Worm (Caenorhabditis elegans) whole organism, L3 larva: ENCODE measurements around the gene dcaf-1.
A peak's percentile ranks its signal among the peaks of the same experiment; 100 is the strongest.

Experiments
- aly-2 ChIP-seq: fragments of 150-350 bp; optimal IDR thresholded peaks from 2 replicates; lab custom pipeline; 2014; ENCODE audit warnings: missing biosample characterization, missing genetic modification characterization
- ama-1 ChIP-seq: fragments of 150-350 bp; optimal IDR thresholded peaks from 2 replicates; lab custom pipeline; 2018
- fkh-10 ChIP-seq: sonication (generic microtip); optimal IDR thresholded peaks from 2 replicates; lab custom pipeline; 2017; ENCODE audit warnings: missing biosample characterization, missing genetic modification reagents, missing genetic modification characterization
- lin-39 ChIP-seq: fragments of 150-350 bp; optimal IDR thresholded peaks from 2 replicates; lab custom pipeline; 2018; ENCODE audit warnings: missing biosample characterization, missing genetic modification reagents, missing genetic modification characterization
- nfya-1 ChIP-seq: sonication (generic microtip); optimal IDR thresholded peaks from 2 replicates; lab custom pipeline; 2017; ENCODE audit warnings: missing genetic modification characterization, mild to moderate bottlenecking, missing compliant biosample characterization, antibody characterized with exemption, moderate library complexity; ENCODE audit not compliant: insufficient read depth
- nhr-237 ChIP-seq: fragments of 150-350 bp; optimal IDR thresholded peaks from 2 replicates; lab custom pipeline; 2014; ENCODE audit warnings: missing biosample characterization, missing genetic modification characterization
- pqm-1 ChIP-seq: fragments of 150-350 bp; optimal IDR thresholded peaks from 2 replicates; lab custom pipeline; 2017; ENCODE audit warnings: missing biosample characterization, missing genetic modification characterization, inconsistent platforms
- skn-1 ChIP-seq: fragments of 150-350 bp; optimal IDR thresholded peaks from 2 replicates; lab custom pipeline; 2014; ENCODE audit warnings: missing biosample characterization, missing genetic modification characterization
- ztf-11 ChIP-seq: fragments of 150-350 bp; optimal IDR thresholded peaks from 2 replicates; lab custom pipeline; 2014; ENCODE audit warnings: missing biosample characterization, missing genetic modification characterization

DNA sequence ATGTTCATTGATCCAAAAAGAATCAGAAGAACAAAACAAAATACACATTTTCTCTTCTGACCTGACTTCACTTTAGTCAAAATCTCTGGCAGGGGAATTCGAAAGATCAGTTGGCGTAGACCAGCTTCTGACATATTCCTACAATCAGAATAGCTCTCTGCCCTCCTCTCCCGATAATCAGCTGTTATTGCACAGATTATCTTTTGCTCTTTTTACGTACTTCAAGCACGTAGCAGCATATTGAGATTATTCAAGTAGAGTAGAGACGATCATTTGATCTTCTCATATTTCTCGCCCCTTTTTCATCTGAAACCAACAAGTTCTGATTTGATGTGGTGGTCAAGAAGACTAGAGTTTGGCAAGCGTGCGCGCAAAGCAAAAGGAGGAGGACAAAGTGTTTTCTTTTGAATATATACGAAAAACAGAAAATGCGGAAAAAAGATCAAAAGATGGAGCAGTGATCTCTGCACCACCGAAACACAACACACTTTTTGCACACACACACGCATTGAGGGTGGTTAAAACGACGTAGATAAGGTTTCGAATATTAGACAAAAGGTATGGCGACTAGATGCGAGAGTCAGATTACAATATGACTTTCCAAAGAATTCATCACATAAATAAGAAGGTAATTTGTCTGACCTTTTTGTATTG lies 32.7 kb downstream of the dcaf-1 start:
- no peak for TF ChIP-seq ztf-11 (tag; lab: Kevin White, UChicago)
- no peak for TF ChIP-seq aly-2
- peak; percentile 2 for TF ChIP-seq nfya-1
- TF ChIP-seq lin-39 (tag; lab: Kevin White, UChicago): no peak
- TF ChIP-seq pqm-1: peak; percentile 75
- no peak for TF ChIP-seq nhr-237 (tag; lab: Kevin White, UChicago)
- no peak for TF ChIP-seq fkh-10 (GFP tag; lab: Kevin White, UChicago)
- peak; percentile 40 for TF ChIP-seq ama-1 (lab: Kevin White, UChicago)
- TF ChIP-seq skn-1: no peak
